Worm (Caenorhabditis elegans): ENCODE data around the gene F49E10.2.
A peak's percentile ranks its signal among the peaks of the same experiment; 100 is the strongest.

F49E10.2 gene

ce11 chrX:5841060-5841642 is 49.0 kb upstream of the F49E10.2 start, which contains the start of gene puf-9 (continued):
- peak; percentile 100 for TF ChIP-seq dve-1 (tag; optimal IDR thresholded peaks at IDR 0.05; ENCODE audit: insufficient read depth)
- TF ChIP-seq nhr-10 (tag; optimal IDR thresholded peaks at IDR 0.05) = peak; percentile 92
- TF ChIP-seq zfp-2 (tag; optimal IDR thresholded peaks at IDR 0.05) = peak; percentile 99
- peak; percentile 95 for TF ChIP-seq T26A8.4 (GFP tag; IDR thresholded peaks at IDR 0.05)
- peak; percentile 80 for TF ChIP-seq sdz-12 (GFP tag; optimal IDR thresholded peaks at IDR 0.05)
- peak; percentile 96 for TF ChIP-seq jun-1 (tag; optimal IDR thresholded peaks at IDR 0.05)
- TF ChIP-seq lir-3 (tag; optimal IDR thresholded peaks at IDR 0.05) = no peak
- TF ChIP-seq nhr-237 (tag; optimal IDR thresholded peaks at IDR 0.05) = peak; percentile 79
- peak in 1 of 2 experiments; percentile 78 for TF ChIP-seq ZK546.5 (tag; optimal IDR thresholded peaks at IDR 0.05)
- peak; percentile 100 for TF ChIP-seq nhr-11 (tag; optimal IDR thresholded peaks at IDR 0.05)
- no peak for TF ChIP-seq aly-2 (tag; optimal IDR thresholded peaks at IDR 0.05)
- peak; percentile 92 for TF ChIP-seq Y75B8A.6 (GFP tag; IDR thresholded peaks at IDR 0.05)
- TF ChIP-seq ztf-11 (tag; optimal IDR thresholded peaks at IDR 0.05) = peak; percentile 69
- TF ChIP-seq mdt-29 (GFP tag; IDR thresholded peaks at IDR 0.05) = peak; percentile 94
- TF ChIP-seq zip-2 (tag; optimal IDR thresholded peaks at IDR 0.05) = peak; percentile 80
- TF ChIP-seq madf-9 (GFP tag; conservative IDR thresholded peaks at IDR 0.05) = peak; percentile 96
- peak; percentile 91 for TF ChIP-seq T20F7.1 (GFP tag; optimal IDR thresholded peaks at IDR 0.05)
- TF ChIP-seq mxl-2 (GFP tag; conservative IDR thresholded peaks at IDR 0.05) = peak; percentile 84

ce11 chrX:5847268-5847667 is 42.9 kb upstream of the F49E10.2 start:
- TF ChIP-seq saeg-2 (GFP tag; IDR thresholded peaks at IDR 0.05) = no peak
- TF ChIP-seq nhr-42 (GFP tag; IDR thresholded peaks at IDR 0.05) = no peak
- peak in 1 of 2 experiments; percentile 50 for TF ChIP-seq lsy-2 (tag; optimal IDR thresholded peaks at IDR 0.05)
- peak; percentile 46 for TF ChIP-seq ceh-28 (tag; optimal IDR thresholded peaks at IDR 0.05)
- TF ChIP-seq hmg-1.1 (GFP tag; IDR thresholded peaks at IDR 0.05) = peak; percentile 64
- TF ChIP-seq zfp-3 (GFP tag; conservative IDR thresholded peaks at IDR 0.05) = no peak
- TF ChIP-seq Y5F2A.4 (GFP tag; optimal IDR thresholded peaks at IDR 0.05) = no peak
- TF ChIP-seq mdl-1 (tag; optimal IDR thresholded peaks at IDR 0.05) = peak in 1 of 2 experiments; percentile 39
- TF ChIP-seq dmd-6 (GFP tag; IDR thresholded peaks at IDR 0.05) = 0 out of 2 replicates have a peak, but pooled peaks have one; percentile 8
- TF ChIP-seq F37D6.2 (tag; optimal IDR thresholded peaks at IDR 0.05) = peak; percentile 16
- no peak for TF ChIP-seq daf-12 (tag; optimal IDR thresholded peaks at IDR 0.05)
- 0 out of 2 replicates have a peak, but pooled peaks have one; percentile 43 for TF ChIP-seq ctbp-1 (GFP tag; IDR thresholded peaks at IDR 0.05)
- TF ChIP-seq aha-1 (tag) = peak; percentile 78
- no peak for TF ChIP-seq Y105C5A.15 (GFP tag; IDR thresholded peaks at IDR 0.05)
- TF ChIP-seq hlh-30 (tag; optimal IDR thresholded peaks at IDR 0.05; ENCODE audit: insufficient read depth) = peak; percentile 24
- TF ChIP-seq F44E2.7 (GFP tag; IDR thresholded peaks at IDR 0.05) = no peak
- peak; percentile 56; the same call in 1 of the 2 replicates for TF ChIP-seq T26A8.4 (GFP tag; IDR thresholded peaks at IDR 0.05)
- peak; percentile 75 for TF ChIP-seq egl-43 (GFP tag; IDR thresholded peaks at IDR 0.05)
- peak; percentile 53 for TF ChIP-seq rbr-2 (tag; optimal IDR thresholded peaks at IDR 0.05)
- TF ChIP-seq hlh-11 (tag; optimal IDR thresholded peaks at IDR 0.05) = peak; percentile 7
- peak; percentile 47 for TF ChIP-seq mep-1 (tag; optimal IDR thresholded peaks at IDR 0.05)
- TF ChIP-seq mes-2 (tag; optimal IDR thresholded peaks at IDR 0.05; ENCODE audit: poor library complexity, severe bottlenecking) = peak; percentile 20

ce11 chrX:5848703-5849102 is 41.5 kb upstream of the F49E10.2 start, which contains the start of gene atat-2:
atat-2 (plus strand) TSS chrX:5849100.
- TF ChIP-seq ceh-82 (tag; optimal IDR thresholded peaks at IDR 0.05) (no peak), nhr-28 (tag; optimal IDR thresholded peaks at IDR 0.05) (peak; percentile 57), ces-1 (GFP tag; optimal IDR thresholded peaks at IDR 0.05) (no peak), duxl-1 (tag; optimal IDR thresholded peaks at IDR 0.05; ENCODE audit: poor library complexity) (no peak), T26A8.4 (GFP tag; IDR thresholded peaks at IDR 0.05) (0 out of 2 replicates have a peak, but pooled peaks have one; percentile 22), aha-1 (tag) (peak; percentile 19), F26F4.8 (GFP tag; conservative IDR thresholded peaks at IDR 0.05) (no peak), mxl-3 (GFP tag; optimal IDR thresholded peaks at IDR 0.05) (peak; percentile 52), spr-1 (tag; optimal IDR thresholded peaks at IDR 0.05) (no peak), daf-12 (tag; optimal IDR thresholded peaks at IDR 0.05) (no peak), lin-15B (tag; optimal IDR thresholded peaks at IDR 0.05) (no peak), mdl-1 (tag; optimal IDR thresholded peaks at IDR 0.05) (peak in 1 of 2 experiments; percentile 33), jun-1 (tag; optimal IDR thresholded peaks at IDR 0.05) (no peak), mdt-29 (GFP tag; IDR thresholded peaks at IDR 0.05) (no peak), cey-2 (tag; optimal IDR thresholded peaks at IDR 0.05; ENCODE audit: borderline replicate concordance, insufficient read depth) (no peak), zip-2 (tag; optimal IDR thresholded peaks at IDR 0.05) (no peak), hlh-11 (tag; optimal IDR thresholded peaks at IDR 0.05) (peak; percentile 15)
